Worm (Caenorhabditis elegans): ENCODE results near the gene gldi-2.

gldi-2 gene

ce11 chrII:6803024-6803423 is 19.8 kb downstream of the gldi-2 start, which contains the start of gene tab-1:
Gene tab-1 (plus strand): TSS chrII:6803324.
- TF ChIP-seq mbf-1 (tag; optimal IDR thresholded peaks at IDR 0.05), result no peak
- TF ChIP-seq sma-9 (GFP tag; optimal IDR thresholded peaks at IDR 0.05), result no peak
- TF ChIP-seq sma-9 (tag; optimal IDR thresholded peaks at IDR 0.05), result no peak
- no peak for TF ChIP-seq nhr-129 (tag; optimal IDR thresholded peaks at IDR 0.05)
- no peak for TF ChIP-seq nhr-10 (tag; optimal IDR thresholded peaks at IDR 0.05)
- no peak for TF ChIP-seq ztf-11 (tag; optimal IDR thresholded peaks at IDR 0.05)
- TF ChIP-seq peb-1 (tag; optimal IDR thresholded peaks at IDR 0.05), result no peak
- no peak for TF ChIP-seq unc-62 (GFP tag; optimal IDR thresholded peaks at IDR 0.05)

DNA sequence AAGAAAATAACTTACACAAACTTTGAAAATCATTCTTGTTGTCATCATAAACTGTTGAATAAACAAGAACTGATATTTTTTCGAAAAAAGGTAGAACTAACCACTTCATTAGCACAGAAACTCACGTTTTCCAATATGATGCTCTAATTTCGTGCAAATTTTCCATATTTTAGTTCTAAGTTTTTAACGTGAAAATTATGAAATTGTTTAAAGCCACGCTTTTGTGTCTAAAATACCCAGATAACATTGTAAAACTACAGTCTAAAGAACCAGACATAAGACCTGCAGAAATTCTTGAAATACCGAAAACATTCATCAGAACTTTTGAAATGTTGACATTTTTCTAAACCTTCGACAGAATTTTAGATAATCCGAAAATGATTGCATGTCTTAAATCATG is 23.9 kb downstream of the gldi-2 start, which contains the start of gene F31E8.5:
TSS of gene F31E8.5 (minus strand) at position 101 of the 400 bp plus-strand sequence.
- TF ChIP-seq R02D3.7 (tag; optimal IDR thresholded peaks at IDR 0.05) (no peak), lin-13 (GFP tag; optimal IDR thresholded peaks at IDR 0.05) (no peak), ceh-82 (tag; optimal IDR thresholded peaks at IDR 0.05) (no peak), mbf-1 (tag; optimal IDR thresholded peaks at IDR 0.05) (no peak), skn-1 (tag; optimal IDR thresholded peaks at IDR 0.05) (no peak), mab-5 (tag; optimal IDR thresholded peaks at IDR 0.05) (no peak), sma-9 (GFP tag; optimal IDR thresholded peaks at IDR 0.05) (no peak), sma-9 (tag; optimal IDR thresholded peaks at IDR 0.05) (no peak), sma-3 (GFP tag; optimal IDR thresholded peaks at IDR 0.05) (no peak), Y55F3AM.14 (GFP tag; optimal IDR thresholded peaks at IDR 0.05) (no peak), peb-1 (tag; optimal IDR thresholded peaks at IDR 0.05) (no peak), unc-62 (GFP tag; optimal IDR thresholded peaks at IDR 0.05) (no peak), alr-1 (tag; optimal IDR thresholded peaks at IDR 0.05) (no peak), ama-1 (optimal IDR thresholded peaks at IDR 0.05) (no peak), blmp-1 (tag; optimal IDR thresholded peaks at IDR 0.05; ENCODE audit: insufficient read depth) (no peak)

DNA sequence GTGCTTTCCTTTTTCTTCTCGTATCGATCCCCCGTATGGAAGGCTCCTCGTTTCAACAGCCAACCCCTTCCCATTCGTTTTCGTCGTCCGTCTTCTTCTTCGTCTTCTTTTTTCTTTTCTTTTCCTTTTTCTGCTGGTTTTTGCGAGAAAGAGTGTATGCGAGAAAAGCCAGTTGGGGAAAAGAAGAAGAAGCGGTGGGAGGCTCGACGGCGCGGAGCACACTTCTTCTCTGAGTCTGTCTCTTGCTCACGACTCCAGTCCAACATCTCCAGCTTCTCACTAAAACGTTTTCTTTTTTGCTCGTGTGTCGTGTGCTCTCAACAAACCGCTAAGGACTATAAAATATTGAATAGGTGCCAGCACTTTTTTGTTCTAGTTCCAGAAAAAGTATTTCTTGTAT is 25.3 kb downstream of the gldi-2 start:
- TF ChIP-seq nhr-129 (tag; optimal IDR thresholded peaks at IDR 0.05) (peak; percentile 40), peb-1 (tag; optimal IDR thresholded peaks at IDR 0.05) (no peak), mab-5 (tag; optimal IDR thresholded peaks at IDR 0.05) (no peak), ceh-82 (tag; optimal IDR thresholded peaks at IDR 0.05) (no peak), sem-4 (tag; optimal IDR thresholded peaks at IDR 0.05) (no peak), egl-27 (tag; optimal IDR thresholded peaks at IDR 0.05) (no peak), zag-1 (tag; optimal IDR thresholded peaks at IDR 0.05) (peak; percentile 55), lin-11 (tag; optimal IDR thresholded peaks at IDR 0.05) (peak; percentile 46), nhr-77 (tag; optimal IDR thresholded peaks at IDR 0.05) (no peak), lsy-2 (tag; optimal IDR thresholded peaks at IDR 0.05) (peak in 1 of 2 experiments; percentile 38), nhr-11 (tag; optimal IDR thresholded peaks at IDR 0.05) (no peak), alr-1 (tag; optimal IDR thresholded peaks at IDR 0.05) (no peak), lin-39 (tag; optimal IDR thresholded peaks at IDR 0.05) (no peak), nhr-6 (tag; optimal IDR thresholded peaks at IDR 0.05) (no peak), skn-1 (tag; optimal IDR thresholded peaks at IDR 0.05) (no peak), unc-39 (tag; optimal IDR thresholded peaks at IDR 0.05) (no peak), F13H6.1 (tag; optimal IDR thresholded peaks at IDR 0.05) (peak; percentile 0), ZK546.5 (tag; optimal IDR thresholded peaks at IDR 0.05) (no peak), dmd-4 (tag; optimal IDR thresholded peaks at IDR 0.05) (no peak), snpc-4 (tag; optimal IDR thresholded peaks at IDR 0.05) (no peak), mbf-1 (tag; optimal IDR thresholded peaks at IDR 0.05) (no peak), C34F6.9 (tag; optimal IDR thresholded peaks at IDR 0.05) (peak; percentile 76), unc-55 (GFP tag; optimal IDR thresholded peaks at IDR 0.05) (peak; percentile 82), fos-1 (tag; optimal IDR thresholded peaks at IDR 0.05) (no peak), aly-2 (tag; optimal IDR thresholded peaks at IDR 0.05) (no peak), nhr-25 (tag; optimal IDR thresholded peaks at IDR 0.05) (no peak)

DNA sequence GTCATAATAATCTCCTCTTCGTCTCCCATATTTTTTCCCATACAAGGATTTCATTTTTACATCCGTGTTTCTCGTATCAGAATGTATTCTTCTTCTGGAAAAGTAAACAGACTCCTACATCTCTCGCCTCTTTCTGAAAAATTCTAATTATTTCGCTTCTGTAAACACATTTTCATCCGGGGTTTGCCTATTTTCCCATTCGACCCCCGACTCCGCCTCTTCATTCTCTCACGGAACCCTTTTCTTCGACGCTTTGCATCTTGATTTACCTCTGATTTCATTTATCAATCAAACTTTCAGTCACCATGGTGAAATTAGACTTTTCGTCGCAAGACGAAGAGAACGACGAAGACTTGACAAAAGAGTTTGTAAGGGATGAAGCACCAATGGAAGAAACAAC is 27.4 kb downstream of the gldi-2 start, which contains the start of gene snt-1:
TSS of gene snt-1 (plus strand) at position 301 of the 400 bp plus-strand sequence.
- no peak for TF ChIP-seq nhr-6 (tag; optimal IDR thresholded peaks at IDR 0.05)
- no peak for TF ChIP-seq egl-27 (tag; optimal IDR thresholded peaks at IDR 0.05)
- no peak for TF ChIP-seq nhr-77 (tag; optimal IDR thresholded peaks at IDR 0.05)
- TF ChIP-seq nhr-12 (tag; optimal IDR thresholded peaks at IDR 0.05), result no peak
- TF ChIP-seq unc-62 (GFP tag; optimal IDR thresholded peaks at IDR 0.05), result no peak
- TF ChIP-seq mdl-1 (tag; optimal IDR thresholded peaks at IDR 0.05), result no peak
- no peak for TF ChIP-seq nhr-10 (tag; optimal IDR thresholded peaks at IDR 0.05)
- no peak for TF ChIP-seq ama-1 (optimal IDR thresholded peaks at IDR 0.05)
- no peak for TF ChIP-seq R02D3.7 (tag; optimal IDR thresholded peaks at IDR 0.05)
- no peak for TF ChIP-seq nhr-23 (tag; optimal IDR thresholded peaks at IDR 0.05)
- TF ChIP-seq nhr-21 (tag; optimal IDR thresholded peaks at IDR 0.05), result no peak
- no peak for TF ChIP-seq lin-13 (GFP tag; optimal IDR thresholded peaks at IDR 0.05)
- TF ChIP-seq fos-1 (tag; optimal IDR thresholded peaks at IDR 0.05), result no peak
- no peak for TF ChIP-seq nhr-11 (tag; optimal IDR thresholded peaks at IDR 0.05)
- no peak for TF ChIP-seq sma-9 (GFP tag; optimal IDR thresholded peaks at IDR 0.05)
- TF ChIP-seq sma-9 (tag; optimal IDR thresholded peaks at IDR 0.05), result no peak
- TF ChIP-seq skn-1 (tag; optimal IDR thresholded peaks at IDR 0.05), result no peak
- no peak for TF ChIP-seq unc-39 (tag; optimal IDR thresholded peaks at IDR 0.05)
- TF ChIP-seq aly-2 (tag; optimal IDR thresholded peaks at IDR 0.05), result no peak
